Fruit fly (Drosophila melanogaster) whole organism, embryonic: ENCODE results near the gene CG44004.

Experiments used
- CG10321 ChIP-seq: fragments of 200-800 bp; sonication (Bioruptor generic); IDR thresholded peaks from 2 replicates; pipeline ENCODE4 v1.3.6; 2022; ENCODE audit warnings: missing biosample characterization, missing genetic modification characterization
- CG10979 ChIP-seq: fragments of 200-800 bp; sonication (Bioruptor generic); optimal IDR thresholded peaks from 2 replicates; lab custom pipeline; 2018; ENCODE audit warnings: missing biosample characterization, mild to moderate bottlenecking, missing genetic modification characterization, moderate library complexity
- CG11695 ChIP-seq: fragments of 200-800 bp; sonication (Bioruptor generic); IDR thresholded peaks from 3 replicates; pipeline ENCODE4 v1.3.6; 2022; ENCODE audit warnings: missing biosample characterization, missing genetic modification characterization
- CG12391 ChIP-seq: fragments of 200-800 bp; sonication (Bioruptor generic); optimal IDR thresholded peaks from 3 replicates; lab custom pipeline; 2018; ENCODE audit warnings: missing biosample characterization, mild to moderate bottlenecking, missing genetic modification characterization, moderate library complexity
- CG12769 ChIP-seq: fragments of 200-800 bp; sonication (Bioruptor generic); optimal IDR thresholded peaks from 2 replicates; lab custom pipeline; 2019; ENCODE audit warnings: missing biosample characterization, mild to moderate bottlenecking, missing genetic modification characterization, moderate library complexity
- CG13424 ChIP-seq: fragments of 200-800 bp; sonication (Bioruptor generic); optimal IDR thresholded peaks from 2 replicates; lab custom pipeline; 2019; ENCODE audit warnings: missing biosample characterization, mild to moderate bottlenecking, missing genetic modification characterization, moderate library complexity
- CG15696 ChIP-seq: fragments of 200-800 bp; sonication (Bioruptor generic); optimal IDR thresholded peaks from 2 replicates; lab custom pipeline; 2019; ENCODE audit warnings: missing biosample characterization, mild to moderate bottlenecking, missing genetic modification characterization, moderate library complexity
- CG17361 ChIP-seq: fragments of 200-800 bp; sonication (Bioruptor generic); IDR thresholded peaks from 3 replicates; pipeline ENCODE4 v1.3.6; 2022; ENCODE audit warnings: missing biosample characterization, missing genetic modification characterization
- CG2120 ChIP-seq: fragments of 200-800 bp; sonication (Bioruptor generic); optimal IDR thresholded peaks from 3 replicates; lab custom pipeline; 2016; ENCODE audit warnings: missing biosample characterization, missing genetic modification characterization
- CG30403 ChIP-seq: fragments of 200-800 bp; sonication (Bioruptor generic); optimal IDR thresholded peaks from 3 replicates; lab custom pipeline; 2016; ENCODE audit warnings: missing biosample characterization, missing genetic modification characterization
- CG31365 ChIP-seq: fragments of 200-800 bp; sonication (Bioruptor generic); optimal IDR thresholded peaks from 2 replicates; lab custom pipeline; 2018; ENCODE audit warnings: missing biosample characterization, mild to moderate bottlenecking, missing genetic modification characterization
- CG4617 ChIP-seq: fragments of 200-800 bp; sonication (Bioruptor generic); optimal IDR thresholded peaks from 3 replicates; lab custom pipeline; 2016; ENCODE audit warnings: missing biosample characterization, missing genetic modification characterization, borderline replicate concordance
- CG5953 ChIP-seq: fragments of 200-800 bp; sonication (Bioruptor generic); IDR thresholded peaks from 2 replicates; pipeline ENCODE4 v1.3.6; 2022; ENCODE audit warnings: missing biosample characterization, missing genetic modification characterization
- CG6175 ChIP-seq: fragments of 200-800 bp; sonication (Bioruptor generic); IDR thresholded peaks from 3 replicates; pipeline ENCODE4 v1.3.6; 2022; ENCODE audit warnings: missing biosample characterization, missing genetic modification characterization
- CG7556 ChIP-seq: fragments of 200-800 bp; sonication (Bioruptor generic); optimal IDR thresholded peaks from 2 replicates; lab custom pipeline; 2017; ENCODE audit warnings: missing biosample characterization, mild to moderate bottlenecking, missing genetic modification characterization
- Dad ChIP-seq: fragments of 200-800 bp; sonication (Bioruptor generic); optimal IDR thresholded peaks from 3 replicates; lab custom pipeline; 2016; ENCODE audit warnings: missing biosample characterization, missing genetic modification characterization
- Dp ChIP-seq: fragments of 200-800 bp; sonication (Bioruptor generic); optimal IDR thresholded peaks from 2 replicates; lab custom pipeline; 2018; ENCODE audit warnings: missing biosample characterization, mild to moderate bottlenecking, missing genetic modification characterization, moderate library complexity
- E2f2 ChIP-seq: fragments of 200-800 bp; sonication (Bioruptor generic); IDR thresholded peaks from 2 replicates; pipeline ENCODE4 v1.3.6; 2022; ENCODE audit warnings: missing biosample characterization, missing genetic modification characterization
- Hr3 ChIP-seq: fragments of 200-800 bp; sonication (Bioruptor generic); optimal IDR thresholded peaks from 3 replicates; lab custom pipeline; 2016; ENCODE audit warnings: missing biosample characterization, missing genetic modification characterization
- MESR4 ChIP-seq: fragments of 200-800 bp; sonication (Bioruptor generic); optimal IDR thresholded peaks from 2 replicates; lab custom pipeline; 2018; ENCODE audit warnings: missing biosample characterization, mild to moderate bottlenecking, missing genetic modification characterization, moderate library complexity
- Myb ChIP-seq: fragments of 200-800 bp; sonication (Bioruptor generic); optimal IDR thresholded peaks from 2 replicates; lab custom pipeline; 2016; ENCODE audit warnings: missing biosample characterization, missing genetic modification characterization
- PHDP ChIP-seq: fragments of 200-800 bp; sonication (Bioruptor generic); optimal IDR thresholded peaks from 3 replicates; lab custom pipeline; 2018; ENCODE audit warnings: missing biosample characterization, mild to moderate bottlenecking, missing genetic modification characterization, moderate library complexity
- Poxn ChIP-seq: fragments of 200-800 bp; sonication (Bioruptor generic); IDR thresholded peaks from 2 replicates; pipeline ENCODE4 v1.3.6; 2022; ENCODE audit warnings: missing biosample characterization, missing genetic modification characterization
- Rfx ChIP-seq: fragments of 200-800 bp; sonication (Bioruptor generic); IDR thresholded peaks from 2 replicates; pipeline ENCODE4 v1.3.6; 2022; ENCODE audit warnings: missing biosample characterization, missing genetic modification characterization
- Xbp1 ChIP-seq: fragments of 200-800 bp; sonication (Bioruptor generic); optimal IDR thresholded peaks from 3 replicates; lab custom pipeline; 2016; ENCODE audit warnings: missing biosample characterization, mild to moderate bottlenecking, missing genetic modification characterization
- bbx ChIP-seq: fragments of 200-800 bp; sonication (Bioruptor generic); IDR thresholded peaks from 2 replicates; pipeline ENCODE4 v1.3.6; 2022; ENCODE audit warnings: missing biosample characterization, missing genetic modification characterization; ENCODE audit not compliant: partially characterized antibody
- cato ChIP-seq: fragments of 200-800 bp; sonication (Bioruptor generic); optimal IDR thresholded peaks from 2 replicates; lab custom pipeline; 2016; ENCODE audit warnings: missing biosample characterization, missing genetic modification characterization, borderline replicate concordance
- chif ChIP-seq, 2 experiments: fragments of 200-800 bp; sonication (Bioruptor generic); optimal IDR thresholded peaks; 3 replicates each; lab custom pipeline; 2016; ENCODE audit warnings: missing biosample characterization in 2 of 2, missing genetic modification characterization in 2 of 2
- ewg ChIP-seq: fragments of 200-800 bp; sonication (Bioruptor generic); optimal IDR thresholded peaks from 3 replicates; lab custom pipeline; 2017; ENCODE audit warnings: mild to moderate bottlenecking, missing biosample characterization, missing genetic modification reagents, missing genetic modification characterization
- fd96Cb ChIP-seq: fragments of 200-800 bp; sonication (Bioruptor generic); optimal IDR thresholded peaks from 2 replicates; lab custom pipeline; 2018; ENCODE audit warnings: missing biosample characterization, mild to moderate bottlenecking, missing genetic modification characterization, moderate library complexity
- gem ChIP-seq: fragments of 200-800 bp; sonication (Bioruptor generic); optimal IDR thresholded peaks from 2 replicates; lab custom pipeline; 2019; ENCODE audit warnings: missing biosample characterization, mild to moderate bottlenecking, missing genetic modification characterization, moderate library complexity
- gfzf ChIP-seq: fragments of 200-800 bp; sonication (Bioruptor generic); optimal IDR thresholded peaks from 2 replicates; lab custom pipeline; 2016; ENCODE audit warnings: missing biosample characterization, mild to moderate bottlenecking, missing genetic modification characterization, moderate library complexity
- grau ChIP-seq: fragments of 200-800 bp; optimal IDR thresholded peaks from 3 replicates; lab custom pipeline; 2019; ENCODE audit warnings: missing biosample characterization, mild to moderate bottlenecking, missing genetic modification characterization, moderate library complexity
- gro ChIP-seq: fragments of 200-800 bp; sonication (Bioruptor generic); optimal IDR thresholded peaks from 2 replicates; lab custom pipeline; 2016; ENCODE audit warnings: missing biosample characterization, missing genetic modification characterization
- ind ChIP-seq: fragments of 200-800 bp; sonication (Bioruptor generic); optimal IDR thresholded peaks from 3 replicates; lab custom pipeline; 2016; ENCODE audit warnings: missing biosample characterization, missing genetic modification characterization
- lbe ChIP-seq: fragments of 200-800 bp; sonication (Bioruptor generic); optimal IDR thresholded peaks from 2 replicates; lab custom pipeline; 2016; ENCODE audit warnings: missing biosample characterization, mild to moderate bottlenecking, missing genetic modification characterization
- mam ChIP-seq: fragments of 200-800 bp; sonication (Bioruptor generic); optimal IDR thresholded peaks from 3 replicates; lab custom pipeline; 2016; ENCODE audit warnings: missing biosample characterization, missing genetic modification characterization
- org-1 ChIP-seq: fragments of 200-800 bp; sonication (Bioruptor generic); optimal IDR thresholded peaks from 2 replicates; lab custom pipeline; 2017; ENCODE audit warnings: missing biosample characterization, missing genetic modification characterization
- pan ChIP-seq, 4 experiments: fragments of >200 bp in 3 of 4; fragments of 200-800 bp in 1 of 4; sonication (Bioruptor generic) in 1 of 4; optimal IDR thresholded peaks in 3 of 4; IDR thresholded peaks in 1 of 4; 2 replicates each; pipeline versions ENCODE4 v1.3.6 to Lab custom; 2017 to 2022; ENCODE audit warnings: missing biosample characterization in 2 of 4, missing genetic modification characterization in 2 of 4, mixed read lengths in 1 of 4
- ranshi ChIP-seq: fragments of 200-800 bp; sonication (Bioruptor generic); IDR thresholded peaks from 2 replicates; pipeline ENCODE4 v1.3.6; 2022; ENCODE audit warnings: missing biosample characterization, missing genetic modification characterization
- sd ChIP-seq: fragments of 200-800 bp; sonication (Bioruptor generic); optimal IDR thresholded peaks from 3 replicates; lab custom pipeline; 2018; ENCODE audit warnings: missing biosample characterization, mild to moderate bottlenecking, missing genetic modification characterization, moderate library complexity
- sens ChIP-seq: fragments of 200-800 bp; sonication (Bioruptor generic); peaks from one replicate; lab custom pipeline; 2016; ENCODE audit warnings: missing biosample characterization, missing genetic modification characterization
- shn ChIP-seq: fragments of 200-800 bp; sonication (Bioruptor generic); optimal IDR thresholded peaks from 3 replicates; lab custom pipeline; 2016; ENCODE audit warnings: missing biosample characterization, missing genetic modification characterization
- sna ChIP-seq: fragments of 200-800 bp; sonication (Bioruptor generic); IDR thresholded peaks from 2 replicates; pipeline ENCODE4 v1.3.6; 2022; ENCODE audit warnings: missing biosample characterization, missing genetic modification characterization; ENCODE audit not compliant: partially characterized antibody
- tap ChIP-seq: fragments of 200-800 bp; optimal IDR thresholded peaks from 3 replicates; lab custom pipeline; 2019; ENCODE audit warnings: missing biosample characterization, mild to moderate bottlenecking, missing genetic modification characterization, moderate library complexity
- tin ChIP-seq: fragments of 200-800 bp; sonication (Bioruptor generic); optimal IDR thresholded peaks from 3 replicates; lab custom pipeline; 2016; ENCODE audit warnings: missing biosample characterization, missing genetic modification characterization
- tx ChIP-seq: fragments of 200-800 bp; sonication (Bioruptor generic); optimal IDR thresholded peaks from 2 replicates; lab custom pipeline; 2016; ENCODE audit warnings: missing biosample characterization, missing genetic modification characterization
- vnd ChIP-seq: fragments of 200-800 bp; sonication (Bioruptor generic); IDR thresholded peaks from 3 replicates; pipeline ENCODE4 v1.3.6; 2022; ENCODE audit warnings: missing biosample characterization, missing genetic modification characterization; ENCODE audit not compliant: partially characterized antibody
- wdn ChIP-seq: fragments of 200-800 bp; sonication (Bioruptor generic); IDR thresholded peaks from 2 replicates; pipeline ENCODE4 v1.3.6; 2022; ENCODE audit warnings: missing biosample characterization, missing genetic modification characterization
- wek ChIP-seq: fragments of 200-800 bp; sonication (Bioruptor generic); optimal IDR thresholded peaks from 3 replicates; lab custom pipeline; 2018; ENCODE audit warnings: missing biosample characterization, mild to moderate bottlenecking, missing genetic modification characterization, moderate library complexity

Gene CG44004

DNA sequence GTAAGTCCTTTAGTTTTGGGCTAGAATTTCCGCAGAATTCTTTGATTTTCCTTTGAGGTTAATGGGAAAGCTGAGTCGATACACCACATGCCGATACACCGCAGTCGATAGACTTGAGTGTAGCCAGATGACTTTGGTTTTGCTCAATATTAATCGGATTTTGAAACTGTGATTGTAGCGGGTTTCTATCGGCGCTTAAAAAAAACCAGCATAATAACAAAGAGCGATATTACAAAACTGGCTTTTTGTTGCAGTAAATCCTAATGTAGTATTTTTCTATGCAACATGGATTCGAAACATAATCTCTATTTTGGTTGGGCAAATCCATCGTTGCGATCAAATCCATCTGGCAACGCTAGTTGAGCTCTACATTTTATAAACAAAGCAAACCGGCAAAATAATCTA lies 35.8 kb upstream of the CG44004 start, which contains the start of the genes Polr3D and mus304 (continued):
- TF ChIP-seq wdn (GFP tag; lab: Robert Waterston, UW) (no peak), MESR4 (GFP tag; lab: Kevin White, UChicago) (no peak), CG6175 (no peak), lbe (GFP tag; lab: Kevin White, UChicago) (no peak), org-1 (no peak), Hr3 (GFP tag; lab: Kevin White, UChicago) (no peak), grau (tag; lab: Kevin White, UChicago) (peak; percentile 30), Poxn (GFP tag; lab: Robert Waterston, UW) (no peak), CG10979 (no peak), chif (GFP tag; optimal IDR thresholded peaks at IDR 0.05; lab: Kevin White, UChicago) (no peak), sens (GFP tag; lab: Kevin White, UChicago) (peak; percentile 68), PHDP (tag; lab: Kevin White, UChicago) (no peak), E2f2 (peak; percentile 92), CG31365 (no peak), CG12769 (no peak), CG17361 (GFP tag; lab: Robert Waterston, UW) (peak; percentile 40; the same call in 2 of the 3 replicates), gro (GFP tag; lab: Kevin White, UChicago) (peak; percentile 64), vnd (0 out of 3 replicates have a peak, but pooled peaks have one; percentile 45), gem (tag; lab: Kevin White, UChicago) (peak; percentile 40), bbx (GFP tag; lab: Robert Waterston, UW) (0 out of 2 replicates have a peak, but pooled peaks have one; percentile 44), CG10321 (GFP tag; lab: Robert Waterston, UW) (no peak), ind (GFP tag; lab: Kevin White, UChicago) (peak; percentile 14), cato (GFP tag; lab: Kevin White, UChicago) (no peak), CG4617 (GFP tag; lab: Kevin White, UChicago) (peak; percentile 72), CG12391 (tag; lab: Kevin White, UChicago) (peak; percentile 18), wek (GFP tag; lab: Kevin White, UChicago) (no peak), CG7556 (GFP tag; lab: Kevin White, UChicago) (peak; percentile 5), Dad (GFP tag; lab: Kevin White, UChicago) (no peak), sd (tag; lab: Kevin White, UChicago) (peak; percentile 59), gfzf (GFP tag; lab: Kevin White, UChicago) (peak; percentile 38), tap (tag; lab: Kevin White, UChicago) (no peak), CG15696 (tag; lab: Kevin White, UChicago) (peak; percentile 18), CG30403 (GFP tag; lab: Kevin White, UChicago) (peak; percentile 49), Dp (peak; percentile 85), CG13424 (tag; lab: Kevin White, UChicago) (peak; percentile 36), Rfx (GFP tag; lab: Robert Waterston, UW) (0 out of 2 replicates have a peak, but pooled peaks have one; percentile 14), Xbp1 (peak; percentile 27), fd96Cb (no peak), ewg (GFP tag; lab: Kevin White, UChicago) (no peak), tin (peak; percentile 18), tx (no peak), CG2120 (peak; percentile 34), CG11695 (no peak), pan (optimal IDR thresholded peaks at IDR 0.05; lab: Kevin White, UChicago) (no peak), pan (GFP tag; optimal IDR thresholded peaks at IDR 0.05 in 1 of 2, IDR thresholded peaks at IDR 0.05 in 1 of 2) (no peak), mam (no peak), CG5953 (no peak), Myb (GFP tag; lab: Kevin White, UChicago) (peak; percentile 80), ranshi (GFP tag; lab: Robert Waterston, UW) (no peak), sna (GFP tag; lab: Robert Waterston, UW) (0 out of 2 replicates have a peak, but pooled peaks have one; percentile 28), shn (GFP tag; lab: Kevin White, UChicago) (no peak)
